Worm (Caenorhabditis elegans) whole organism, L4 larva: Measurements from ENCODE around the gene R09D1.14.

Source experiments
- ZK546.5 ChIP-seq, 2 experiments: sonication (generic microtip); optimal IDR thresholded peaks; 2 replicates each; lab custom pipeline; 2017; ENCODE audit warnings: missing biosample characterization in 2 of 2, missing genetic modification characterization in 2 of 2
- ceh-82 ChIP-seq: sonication (generic microtip); optimal IDR thresholded peaks from 2 replicates; lab custom pipeline; 2017; ENCODE audit warnings: missing biosample characterization, missing genetic modification characterization
- daf-19 ChIP-seq: fragments of 200-800 bp; sonication (Bioruptor generic); conservative IDR thresholded peaks from 2 replicates; pipeline ENCODE4 v1.3.6; 2022; ENCODE audit warnings: missing genetic modification characterization, missing compliant biosample characterization
- dpl-1 ChIP-seq: fragments of 150-350 bp; optimal IDR thresholded peaks from 2 replicates; lab custom pipeline; 2014; ENCODE audit warnings: missing biosample characterization, missing genetic modification reagents, missing genetic modification characterization
- lin-15B ChIP-seq: fragments of 150-350 bp; sonication (generic microtip); optimal IDR thresholded peaks from 3 replicates; lab custom pipeline; 2014; ENCODE audit warnings: missing biosample characterization, missing genetic modification characterization
- lin-39 ChIP-seq: fragments of 150-350 bp; optimal IDR thresholded peaks from 2 replicates; lab custom pipeline; 2014; ENCODE audit warnings: missing biosample characterization, missing genetic modification reagents, missing genetic modification characterization
- madf-5 ChIP-seq, 2 experiments: fragments of 200-800 bp; sonication (Bioruptor generic); IDR thresholded peaks; 2 replicates each; pipeline ENCODE4 v1.3.6; 2022; ENCODE audit warnings: missing compliant biosample characterization in 2 of 2, missing genetic modification characterization in 2 of 2
- mdl-1 ChIP-seq, 2 experiments: fragments of 150-350 bp in 1 of 2; sonication (generic microtip) in 1 of 2; optimal IDR thresholded peaks; 2 replicates each; lab custom pipeline; 2014 to 2017; ENCODE audit warnings: missing biosample characterization in 2 of 2, missing genetic modification characterization in 2 of 2
- nhr-11 ChIP-seq: fragments of 150-350 bp; optimal IDR thresholded peaks from 2 replicates; lab custom pipeline; 2014; ENCODE audit warnings: missing biosample characterization, missing genetic modification characterization

ce11 chrII:9427644-9428043 lies 31.7 kb downstream of the R09D1.14 start, which contains the start of gene M176.5:
- TF ChIP-seq mdl-1 (tag; optimal IDR thresholded peaks at IDR 0.05; lab: Kevin White, UChicago) (no peak), madf-5 (GFP tag; IDR thresholded peaks at IDR 0.05; lab: Robert Waterston, UW) (no peak), ZK546.5 (tag; optimal IDR thresholded peaks at IDR 0.05; lab: Kevin White, UChicago) (no peak), lin-39 (tag; lab: Kevin White, UChicago) (no peak), dpl-1 (no peak), daf-19 (no peak), nhr-11 (tag; lab: Kevin White, UChicago) (no peak), lin-15B (tag; lab: Kevin White, UChicago) (no peak), ceh-82 (tag; lab: Kevin White, UChicago) (no peak)
